Worm (Caenorhabditis elegans): ENCODE data around the gene E01G6.1.

DNA sequence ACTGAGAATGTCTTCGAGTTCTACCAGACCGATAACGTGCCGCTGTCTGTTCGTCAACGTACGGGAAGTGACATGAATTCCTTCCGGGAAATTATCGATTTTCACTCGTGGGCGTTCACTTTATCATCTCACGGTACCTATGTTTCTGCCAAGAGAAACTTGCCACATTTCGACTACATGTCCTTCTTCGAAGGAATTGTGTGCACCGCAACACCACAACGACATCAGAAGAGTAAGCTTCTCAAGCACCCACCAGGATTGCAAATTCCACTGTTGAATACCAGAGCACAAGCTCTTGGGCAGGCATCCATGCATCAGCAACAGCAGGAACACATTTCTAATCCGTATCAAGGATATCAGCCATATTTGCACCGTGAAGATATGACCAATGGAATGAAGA lies 23.5 kb downstream of the E01G6.1 start:
- TF ChIP-seq hlh-1 (tag; optimal IDR thresholded peaks at IDR 0.05) (no peak), flh-1 (GFP tag; optimal IDR thresholded peaks at IDR 0.05) (no peak), nhr-237 (tag; optimal IDR thresholded peaks at IDR 0.05) (no peak), ztf-11 (tag; optimal IDR thresholded peaks at IDR 0.05) (no peak), snpc-4 (tag; optimal IDR thresholded peaks at IDR 0.05) (no peak), elt-3 (tag; optimal IDR thresholded peaks at IDR 0.05) (no peak)
